Fruit fly (Drosophila melanogaster): ENCODE results near the gene PIG-Q.

The PIG-Q gene

DNA sequence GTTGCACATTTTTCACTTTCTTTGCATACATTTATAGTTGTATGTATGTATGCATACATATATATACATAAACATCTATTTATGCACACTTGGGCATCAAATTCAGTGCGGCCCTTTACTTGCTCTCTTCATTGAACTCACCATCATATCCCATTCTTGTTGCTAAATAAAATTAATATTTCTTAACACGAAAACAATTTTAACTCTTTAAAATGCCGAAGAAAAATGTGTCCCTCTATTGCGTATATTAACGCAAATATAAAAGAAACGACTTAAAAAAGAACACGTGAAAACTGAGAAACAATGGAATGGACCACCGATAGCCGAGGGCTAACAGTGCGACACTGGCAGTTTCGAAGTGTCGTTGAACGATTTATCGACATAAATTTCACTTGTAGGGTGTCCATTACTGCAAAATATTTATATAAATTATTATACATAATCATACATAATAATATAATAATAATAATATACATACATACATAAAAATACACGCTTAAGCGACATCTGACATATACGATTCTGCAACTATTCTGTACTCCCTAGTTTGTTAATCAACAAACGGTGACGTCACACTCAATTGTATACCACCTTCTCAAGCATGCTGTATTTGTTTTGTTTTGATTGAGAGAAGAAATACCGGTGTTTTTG lies at the start of gene PIG-Q, which contains the start of gene U2af50:
PIG-Q (plus strand) TSS at position 474 of the 651 bp plus-strand sequence.
U2af50 (minus strand) TSS at position 370 of the 651 bp plus-strand sequence.
- TF ChIP-seq foxo (GFP tag; optimal IDR thresholded peaks at IDR 0.05), result peak in 1 of 2 experiments; percentile 86
- TF ChIP-seq Abd-B (GFP tag; optimal IDR thresholded peaks at IDR 0.05), result no peak
- TF ChIP-seq HLH106 (tag; optimal IDR thresholded peaks at IDR 0.05), result peak; percentile 92
- TF ChIP-seq Sp1 (GFP tag; optimal IDR thresholded peaks at IDR 0.05), result peak; percentile 90
- TF ChIP-seq Myc (optimal IDR thresholded peaks at IDR 0.05), result peak; percentile 5
- TF ChIP-seq Dif (GFP tag; optimal IDR thresholded peaks at IDR 0.05; ENCODE audit: partially characterized antibody), result peak; percentile 5
- TF ChIP-seq dsf (GFP tag; optimal IDR thresholded peaks at IDR 0.05; ENCODE audit: borderline replicate concordance), result no peak
- no peak for TF ChIP-seq dmrt93B (GFP tag; optimal IDR thresholded peaks at IDR 0.05)
- peak; percentile 82 for TF ChIP-seq rgr (GFP tag; optimal IDR thresholded peaks at IDR 0.05)
- peak; percentile 45 for TF ChIP-seq woc (GFP tag; optimal IDR thresholded peaks at IDR 0.05)
- peak; percentile 76 for TF ChIP-seq Hnf4 (GFP tag; optimal IDR thresholded peaks at IDR 0.05)
- no peak for TF ChIP-seq Hr83 (GFP tag; optimal IDR thresholded peaks at IDR 0.05; ENCODE audit: poor library complexity, severe bottlenecking)
- peak; percentile 51 for TF ChIP-seq sage (GFP tag; optimal IDR thresholded peaks at IDR 0.05)
- peak; percentile 26 for TF ChIP-seq GATAd (GFP tag; optimal IDR thresholded peaks at IDR 0.05)
- peak; percentile 76 for TF ChIP-seq sv (GFP tag; optimal IDR thresholded peaks at IDR 0.05)
- peak; percentile 14 for TF ChIP-seq Rel (GFP tag; optimal IDR thresholded peaks at IDR 0.05)
- peak; percentile 74 for TF ChIP-seq Rel (tag; optimal IDR thresholded peaks at IDR 0.05)
- TF ChIP-seq dl (GFP tag; optimal IDR thresholded peaks at IDR 0.05; ENCODE audit: insufficient read depth in 1 of 2, partially characterized antibody in 2 of 2), result no peak
- TF ChIP-seq jim (GFP tag; optimal IDR thresholded peaks at IDR 0.05), result no peak
- TF ChIP-seq CG9705 (GFP tag; optimal IDR thresholded peaks at IDR 0.05), result peak; percentile 84
- TF ChIP-seq psq (GFP tag; optimal IDR thresholded peaks at IDR 0.05), result peak; percentile 82
- peak; percentile 63 for TF ChIP-seq OdsH (GFP tag; optimal IDR thresholded peaks at IDR 0.05)
- peak; percentile 56 for TF ChIP-seq ey (GFP tag; optimal IDR thresholded peaks at IDR 0.05)

DNA sequence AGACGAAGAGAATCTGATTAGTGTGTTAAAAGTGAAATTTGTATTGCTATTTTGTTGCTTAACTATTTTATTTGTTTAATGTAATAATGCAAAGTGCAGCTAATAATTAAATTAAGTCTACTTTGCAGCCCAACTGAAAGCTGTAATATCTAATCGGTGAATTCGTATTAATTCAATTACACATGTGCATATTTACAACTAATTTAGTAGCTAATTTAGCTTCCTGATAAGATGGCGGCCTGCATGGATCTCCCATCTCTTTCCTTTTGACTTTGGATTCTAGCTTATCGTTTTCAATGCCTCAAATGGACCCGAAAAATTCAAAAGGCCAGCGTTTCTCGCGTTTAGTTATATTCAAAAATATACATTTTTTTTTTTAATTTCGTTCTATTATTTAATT lies 49.2 kb upstream of the PIG-Q start:
- TF ChIP-seq Vsx2 (GFP tag; optimal IDR thresholded peaks at IDR 0.05; ENCODE audit: partially characterized antibody) (peak; percentile 11), Hr78 (GFP tag; optimal IDR thresholded peaks at IDR 0.05) (no peak)

DNA sequence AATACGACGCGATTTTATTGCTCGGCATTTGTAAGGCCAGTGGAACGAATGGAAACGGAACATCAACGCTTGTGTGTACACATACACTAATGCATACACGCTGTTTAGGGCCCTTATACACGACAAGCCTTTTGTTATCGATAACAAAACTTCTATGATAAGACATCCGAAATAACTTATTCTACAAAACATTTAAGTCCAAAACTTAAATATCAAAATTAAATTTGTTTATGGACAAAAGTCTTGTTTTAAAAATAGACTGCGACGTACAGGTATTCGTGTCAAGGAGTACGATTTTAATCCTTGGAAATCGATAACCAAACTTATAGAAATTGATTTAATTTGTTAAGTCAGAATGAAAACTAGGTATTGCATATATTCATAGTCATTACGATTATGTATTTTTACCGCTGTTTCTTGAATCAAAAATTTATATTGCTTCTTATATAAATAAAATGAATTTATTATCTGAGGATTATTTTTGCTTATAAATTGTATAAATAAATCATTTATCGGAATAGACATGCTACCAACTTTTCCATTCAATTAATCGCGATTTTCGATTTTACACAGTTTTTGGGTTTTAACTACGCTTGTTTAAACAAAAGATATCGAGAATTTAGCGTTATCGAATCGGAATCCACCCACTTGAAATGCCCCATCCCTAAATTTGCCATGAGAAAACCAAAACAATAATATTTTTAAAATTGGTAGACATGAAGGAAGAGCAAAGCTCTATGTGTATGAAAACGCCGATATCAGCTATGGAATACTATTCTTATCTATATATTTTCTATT lies 45.7 kb upstream of the PIG-Q start, which contains the start of the genes CG9915 and SWIP:
CG9915 (minus strand) TSS at position 61 of the 798 bp plus-strand sequence.
SWIP (plus strand) TSS at position 632 of the 798 bp plus-strand sequence.
- TF ChIP-seq foxo (GFP tag; optimal IDR thresholded peaks at IDR 0.05), result peak in 1 of 2 experiments; percentile 25
- peak; percentile 97 for TF ChIP-seq Dif (GFP tag; optimal IDR thresholded peaks at IDR 0.05; ENCODE audit: partially characterized antibody)
- peak; percentile 69 to 90 for TF ChIP-seq dl (GFP tag; optimal IDR thresholded peaks at IDR 0.05; ENCODE audit: insufficient read depth in 1 of 2, partially characterized antibody in 2 of 2)
- peak; percentile 99 for TF ChIP-seq Vsx2 (GFP tag; optimal IDR thresholded peaks at IDR 0.05; ENCODE audit: partially characterized antibody)
- TF ChIP-seq woc (GFP tag; optimal IDR thresholded peaks at IDR 0.05), result peak; percentile 29
- peak; percentile 17 for TF ChIP-seq Sp1 (GFP tag; optimal IDR thresholded peaks at IDR 0.05)
- TF ChIP-seq Hr83 (GFP tag; optimal IDR thresholded peaks at IDR 0.05; ENCODE audit: poor library complexity, severe bottlenecking), result no peak
- TF ChIP-seq CG32264 (GFP tag; optimal IDR thresholded peaks at IDR 0.05), result no peak

DNA sequence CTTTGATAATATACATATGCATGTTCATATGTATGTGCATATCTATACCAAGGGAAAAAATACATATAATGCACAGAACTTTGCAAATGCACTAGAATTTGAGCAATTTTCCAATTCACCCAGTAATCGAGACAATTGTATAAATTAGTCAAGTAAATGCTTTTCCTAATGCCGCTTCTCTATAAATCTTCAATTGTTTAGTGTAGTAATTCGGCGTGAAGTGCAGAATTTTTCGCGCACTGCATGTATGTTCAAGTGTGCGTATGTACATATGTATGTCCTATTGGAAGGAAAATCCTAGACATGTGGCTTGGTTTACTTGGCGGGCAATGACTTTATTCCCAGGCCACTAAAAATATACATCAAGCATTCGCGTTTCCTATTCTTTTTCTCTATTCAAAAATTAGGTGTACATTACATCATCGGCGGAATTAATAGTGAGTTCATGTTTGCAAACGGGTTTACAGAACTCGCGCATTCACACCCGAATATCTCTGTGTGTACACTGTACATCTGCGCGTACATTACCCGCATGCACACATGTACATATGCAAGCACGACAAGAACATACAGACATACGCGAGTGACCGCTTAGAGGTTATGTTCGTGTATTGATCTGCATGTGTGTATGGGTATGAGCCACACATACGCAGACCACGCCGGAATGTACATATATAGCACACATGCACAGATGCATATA lies 39.9 kb upstream of the PIG-Q start:
- TF ChIP-seq dsf (GFP tag; optimal IDR thresholded peaks at IDR 0.05; ENCODE audit: borderline replicate concordance) (no peak), sage (GFP tag; optimal IDR thresholded peaks at IDR 0.05) (peak; percentile 26), foxo (GFP tag; optimal IDR thresholded peaks at IDR 0.05) (peak in 1 of 2 experiments; percentile 53), Mio (GFP tag; optimal IDR thresholded peaks at IDR 0.05) (no peak), Vsx2 (GFP tag; optimal IDR thresholded peaks at IDR 0.05; ENCODE audit: partially characterized antibody) (no peak), Jra (GFP tag; optimal IDR thresholded peaks at IDR 0.05) (peak; percentile 53), CG9705 (GFP tag; optimal IDR thresholded peaks at IDR 0.05) (no peak), Dif (GFP tag; optimal IDR thresholded peaks at IDR 0.05; ENCODE audit: partially characterized antibody) (peak; percentile 50), Sp1 (GFP tag; optimal IDR thresholded peaks at IDR 0.05) (peak; percentile 27), h (GFP tag; optimal IDR thresholded peaks at IDR 0.05) (peak; percentile 38), pan (optimal IDR thresholded peaks at IDR 0.05) (no peak), Hnf4 (GFP tag; optimal IDR thresholded peaks at IDR 0.05) (no peak), N (GFP tag; optimal IDR thresholded peaks at IDR 0.05) (peak; percentile 65), Hr83 (GFP tag; optimal IDR thresholded peaks at IDR 0.05; ENCODE audit: poor library complexity, severe bottlenecking) (peak; percentile 81), CG32264 (GFP tag; optimal IDR thresholded peaks at IDR 0.05) (no peak), rgr (GFP tag; optimal IDR thresholded peaks at IDR 0.05) (peak; percentile 6), woc (GFP tag; optimal IDR thresholded peaks at IDR 0.05) (peak; percentile 38), CrebA (GFP tag; optimal IDR thresholded peaks at IDR 0.05; ENCODE audit: borderline replicate concordance) (no peak), fru (GFP tag; optimal IDR thresholded peaks at IDR 0.05) (peak; percentile 71), Rel (GFP tag; optimal IDR thresholded peaks at IDR 0.05) (no peak), Rel (tag; optimal IDR thresholded peaks at IDR 0.05) (peak; percentile 64), tai (GFP tag; optimal IDR thresholded peaks at IDR 0.05) (no peak), Myc (optimal IDR thresholded peaks at IDR 0.05) (no peak), jim (GFP tag; optimal IDR thresholded peaks at IDR 0.05) (no peak), Abd-B (GFP tag; optimal IDR thresholded peaks at IDR 0.05) (no peak), OdsH (GFP tag; optimal IDR thresholded peaks at IDR 0.05) (peak; percentile 33), HLH106 (tag; optimal IDR thresholded peaks at IDR 0.05) (peak; percentile 20), lola (GFP tag; optimal IDR thresholded peaks at IDR 0.05) (no peak), Hr78 (GFP tag; optimal IDR thresholded peaks at IDR 0.05) (no peak)
